Fruit fly (Drosophila melanogaster) whole organism, embryonic: ENCODE results near the gene CG42716.

Experiments
- B-H2 ChIP-seq: fragments of 200-800 bp; sonication (Bioruptor generic); optimal IDR thresholded peaks from 2 replicates; lab custom pipeline; 2018; ENCODE audit warnings: missing biosample characterization, mild to moderate bottlenecking, missing genetic modification characterization
- Bgb ChIP-seq: fragments of 200-800 bp; sonication (Bioruptor generic); IDR thresholded peaks from 2 replicates; pipeline ENCODE4 v1.3.6; 2022; ENCODE audit warnings: missing biosample characterization, missing genetic modification characterization; ENCODE audit not compliant: partially characterized antibody
- CG10462 ChIP-seq: fragments of 200-800 bp; sonication (Bioruptor generic); optimal IDR thresholded peaks from 2 replicates; lab custom pipeline; 2016; ENCODE audit warnings: missing biosample characterization, missing genetic modification characterization
- CG10654 ChIP-seq: fragments of 200-800 bp; sonication (Bioruptor generic); optimal IDR thresholded peaks from 2 replicates; lab custom pipeline; 2016; ENCODE audit warnings: missing biosample characterization, missing genetic modification characterization
- CG11398 ChIP-seq: fragments of 200-800 bp; sonication (Bioruptor generic); optimal IDR thresholded peaks from 2 replicates; lab custom pipeline; 2016; ENCODE audit warnings: missing biosample characterization, missing genetic modification characterization
- CG11723 ChIP-seq: fragments of 200-800 bp; sonication (Bioruptor generic); optimal IDR thresholded peaks from 2 replicates; lab custom pipeline; 2017; ENCODE audit warnings: missing biosample characterization, mild to moderate bottlenecking, missing genetic modification characterization
- CG12104 ChIP-seq: fragments of 200-800 bp; sonication (Bioruptor generic); optimal IDR thresholded peaks from 3 replicates; lab custom pipeline; 2016; ENCODE audit warnings: missing biosample characterization, missing genetic modification characterization
- CG12391 ChIP-seq: fragments of 200-800 bp; sonication (Bioruptor generic); optimal IDR thresholded peaks from 3 replicates; lab custom pipeline; 2018; ENCODE audit warnings: missing biosample characterization, mild to moderate bottlenecking, missing genetic modification characterization, moderate library complexity
- CG12942 ChIP-seq: fragments of 200-800 bp; sonication (Bioruptor generic); optimal IDR thresholded peaks from 3 replicates; lab custom pipeline; 2016; ENCODE audit warnings: missing biosample characterization, missing genetic modification characterization
- CG14441 ChIP-seq: fragments of 200-800 bp; sonication (Bioruptor generic); IDR thresholded peaks from 2 replicates; pipeline ENCODE4 v1.3.6; 2022; ENCODE audit warnings: missing biosample characterization, missing genetic modification characterization
- CG1602 ChIP-seq: fragments of 200-800 bp; sonication (Bioruptor generic); optimal IDR thresholded peaks from 3 replicates; lab custom pipeline; 2016; ENCODE audit warnings: missing biosample characterization, missing genetic modification characterization
- CG16813 ChIP-seq: fragments of 200-800 bp; sonication (Bioruptor generic); IDR thresholded peaks from 3 replicates; pipeline ENCODE4 v1.3.6; 2022; ENCODE audit warnings: missing biosample characterization, missing genetic modification characterization; ENCODE audit not compliant: partially characterized antibody
- CG17328 ChIP-seq: fragments of 200-800 bp; sonication (Bioruptor generic); IDR thresholded peaks from 2 replicates; pipeline ENCODE4 v1.3.6; 2022; ENCODE audit warnings: missing biosample characterization, missing genetic modification characterization
- CG18619 ChIP-seq: fragments of 200-800 bp; sonication (Bioruptor generic); optimal IDR thresholded peaks from 3 replicates; lab custom pipeline; 2017; ENCODE audit warnings: missing biosample characterization, mild to moderate bottlenecking, missing genetic modification characterization
- CG2889 ChIP-seq: fragments of 200-800 bp; sonication (Bioruptor generic); IDR thresholded peaks from 3 replicates; pipeline ENCODE4 v1.3.6; 2022; ENCODE audit warnings: missing biosample characterization, missing genetic modification characterization
- CG3065 ChIP-seq: fragments of 200-800 bp; sonication (Bioruptor generic); optimal IDR thresholded peaks from 2 replicates; lab custom pipeline; 2016; ENCODE audit warnings: missing biosample characterization, missing genetic modification characterization
- CG6765 ChIP-seq: fragments of 200-800 bp; sonication (Bioruptor generic); optimal IDR thresholded peaks from 3 replicates; lab custom pipeline; 2017; ENCODE audit warnings: missing biosample characterization, mild to moderate bottlenecking, missing genetic modification characterization
- CG7987 ChIP-seq: fragments of 200-800 bp; sonication (Bioruptor generic); optimal IDR thresholded peaks from 2 replicates; lab custom pipeline; 2018; ENCODE audit warnings: missing biosample characterization, mild to moderate bottlenecking, missing genetic modification characterization, moderate library complexity
- CG8924 ChIP-seq: fragments of 200-800 bp; optimal IDR thresholded peaks from 3 replicates; lab custom pipeline; 2019; ENCODE audit warnings: missing biosample characterization, mild to moderate bottlenecking, missing genetic modification characterization, moderate library complexity
- Camta ChIP-seq: fragments of 200-800 bp; sonication (Bioruptor generic); optimal IDR thresholded peaks from 2 replicates; lab custom pipeline; 2016; ENCODE audit warnings: missing biosample characterization, missing genetic modification characterization
- CoRest ChIP-seq: fragments of 200-800 bp; sonication (Bioruptor generic); optimal IDR thresholded peaks from 3 replicates; lab custom pipeline; 2018; ENCODE audit warnings: missing biosample characterization, mild to moderate bottlenecking, missing genetic modification characterization, moderate library complexity
- GATAe ChIP-seq: fragments of 200-800 bp; sonication (Bioruptor generic); conservative IDR thresholded peaks from 2 replicates; pipeline ENCODE4 v1.3.6; 2022; ENCODE audit warnings: missing biosample characterization, missing genetic modification characterization
- Hand ChIP-seq: fragments of 200-800 bp; sonication (Bioruptor generic); optimal IDR thresholded peaks from 2 replicates; lab custom pipeline; 2017; ENCODE audit warnings: mild to moderate bottlenecking, missing biosample characterization, missing genetic modification reagents, missing genetic modification characterization
- Hmr ChIP-seq: fragments of 200-800 bp; sonication (Bioruptor generic); optimal IDR thresholded peaks from 3 replicates; lab custom pipeline; 2017; ENCODE audit warnings: mild to moderate bottlenecking, missing biosample characterization, missing genetic modification reagents, missing genetic modification characterization
- MESR4 ChIP-seq: fragments of 200-800 bp; sonication (Bioruptor generic); optimal IDR thresholded peaks from 2 replicates; lab custom pipeline; 2018; ENCODE audit warnings: missing biosample characterization, mild to moderate bottlenecking, missing genetic modification characterization, moderate library complexity
- Med ChIP-seq: fragments of 200-800 bp; sonication (Bioruptor generic); peaks from one replicate; lab custom pipeline; 2016; ENCODE audit warnings: missing biosample characterization, missing genetic modification characterization, mild to moderate bottlenecking, inconsistent platforms, moderate library complexity
- Oaz ChIP-seq: fragments of 200-800 bp; sonication (Bioruptor generic); IDR thresholded peaks from 2 replicates; pipeline ENCODE4 v1.3.6; 2022; ENCODE audit warnings: missing biosample characterization, missing genetic modification characterization
- Opbp ChIP-seq: fragments of 200-800 bp; sonication (Bioruptor generic); IDR thresholded peaks from 3 replicates; pipeline ENCODE4 v1.3.6; 2022; ENCODE audit warnings: missing biosample characterization, missing genetic modification characterization; ENCODE audit not compliant: partially characterized antibody
- abd-A ChIP-seq: fragments of 200-800 bp; sonication (Bioruptor generic); optimal IDR thresholded peaks from 3 replicates; lab custom pipeline; 2019; ENCODE audit warnings: missing biosample characterization, mild to moderate bottlenecking, missing genetic modification characterization, moderate library complexity
- ara ChIP-seq: fragments of 200-800 bp; sonication (Bioruptor generic); IDR thresholded peaks from 2 replicates; pipeline ENCODE4 v1.3.6; 2022; ENCODE audit warnings: missing biosample characterization, missing genetic modification characterization
- ase ChIP-seq: fragments of 200-800 bp; sonication (Bioruptor generic); IDR thresholded peaks from 3 replicates; pipeline ENCODE4 v1.3.6; 2022; ENCODE audit warnings: missing biosample characterization, missing genetic modification characterization
- ato ChIP-seq: fragments of 200-800 bp; sonication (Bioruptor generic); IDR thresholded peaks from 2 replicates; pipeline ENCODE4 v1.3.6; 2022; ENCODE audit warnings: missing biosample characterization, missing genetic modification characterization; ENCODE audit not compliant: partially characterized antibody
- bowl ChIP-seq: fragments of 200-800 bp; sonication (Bioruptor generic); IDR thresholded peaks from 2 replicates; pipeline ENCODE4 v1.3.6; 2022; ENCODE audit warnings: missing biosample characterization, missing genetic modification characterization
- chinmo ChIP-seq: fragments of 200-800 bp; sonication (Bioruptor generic); IDR thresholded peaks from 4 replicates; pipeline ENCODE4 v1.3.6; 2022; ENCODE audit warnings: missing biosample characterization, missing genetic modification characterization; ENCODE audit not compliant: partially characterized antibody
- crc ChIP-seq: fragments of 200-800 bp; sonication (Bioruptor generic); optimal IDR thresholded peaks from 2 replicates; lab custom pipeline; 2016; ENCODE audit warnings: missing biosample characterization, missing genetic modification characterization
- danr ChIP-seq: fragments of 200-800 bp; sonication (Bioruptor generic); IDR thresholded peaks from 2 replicates; pipeline ENCODE4 v1.3.6; 2022; ENCODE audit warnings: missing biosample characterization, missing genetic modification characterization
- dmrt99B ChIP-seq: fragments of 200-800 bp; sonication (Bioruptor generic); optimal IDR thresholded peaks from 2 replicates; lab custom pipeline; 2018; ENCODE audit warnings: missing biosample characterization, mild to moderate bottlenecking, missing genetic modification characterization, moderate library complexity
- gcm ChIP-seq: fragments of 200-800 bp; sonication (Bioruptor generic); optimal IDR thresholded peaks from 2 replicates; lab custom pipeline; 2019; ENCODE audit warnings: missing biosample characterization, mild to moderate bottlenecking, missing genetic modification characterization, moderate library complexity
- her ChIP-seq: fragments of 200-800 bp; sonication (Bioruptor generic); optimal IDR thresholded peaks from 2 replicates; lab custom pipeline; 2016; ENCODE audit warnings: missing biosample characterization, missing genetic modification characterization
- jigr1 ChIP-seq: fragments of 200-800 bp; sonication (Bioruptor generic); IDR thresholded peaks from 3 replicates; pipeline ENCODE4 v1.3.6; 2022; ENCODE audit warnings: missing biosample characterization, missing genetic modification characterization
- maf-S ChIP-seq: fragments of 200-800 bp; sonication (Bioruptor generic); optimal IDR thresholded peaks from 2 replicates; lab custom pipeline; 2016; ENCODE audit warnings: missing biosample characterization, missing genetic modification characterization
- row ChIP-seq: fragments of 200-800 bp; sonication (Bioruptor generic); IDR thresholded peaks from 3 replicates; pipeline ENCODE4 v1.3.6; 2022; ENCODE audit warnings: missing biosample characterization, missing genetic modification characterization
- sd ChIP-seq: fragments of 200-800 bp; sonication (Bioruptor generic); optimal IDR thresholded peaks from 3 replicates; lab custom pipeline; 2018; ENCODE audit warnings: missing biosample characterization, mild to moderate bottlenecking, missing genetic modification characterization, moderate library complexity
- sens ChIP-seq: fragments of 200-800 bp; sonication (Bioruptor generic); peaks from one replicate; lab custom pipeline; 2016; ENCODE audit warnings: missing biosample characterization, missing genetic modification characterization
- sna ChIP-seq: fragments of 200-800 bp; sonication (Bioruptor generic); IDR thresholded peaks from 2 replicates; pipeline ENCODE4 v1.3.6; 2022; ENCODE audit warnings: missing biosample characterization, missing genetic modification characterization; ENCODE audit not compliant: partially characterized antibody
- stc ChIP-seq: fragments of 200-800 bp; sonication (Bioruptor generic); IDR thresholded peaks from 2 replicates; pipeline ENCODE4 v1.3.6; 2022; ENCODE audit warnings: missing biosample characterization, missing genetic modification characterization
- tio ChIP-seq: fragments of 200-800 bp; sonication (Bioruptor generic); optimal IDR thresholded peaks from 2 replicates; lab custom pipeline; 2017; ENCODE audit warnings: missing biosample characterization, missing genetic modification characterization, inconsistent platforms
- tll ChIP-seq, 2 experiments: fragments of 200-800 bp in 1 of 2; fragments of >200 bp in 1 of 2; sonication (Bioruptor generic) in 1 of 2; optimal IDR thresholded peaks; 2 replicates each; lab custom pipeline; 2017 to 2019; ENCODE audit warnings: missing biosample characterization in 2 of 2, missing genetic modification characterization in 2 of 2, mild to moderate bottlenecking in 1 of 2, moderate library complexity in 1 of 2

Gene CG42716

DNA sequence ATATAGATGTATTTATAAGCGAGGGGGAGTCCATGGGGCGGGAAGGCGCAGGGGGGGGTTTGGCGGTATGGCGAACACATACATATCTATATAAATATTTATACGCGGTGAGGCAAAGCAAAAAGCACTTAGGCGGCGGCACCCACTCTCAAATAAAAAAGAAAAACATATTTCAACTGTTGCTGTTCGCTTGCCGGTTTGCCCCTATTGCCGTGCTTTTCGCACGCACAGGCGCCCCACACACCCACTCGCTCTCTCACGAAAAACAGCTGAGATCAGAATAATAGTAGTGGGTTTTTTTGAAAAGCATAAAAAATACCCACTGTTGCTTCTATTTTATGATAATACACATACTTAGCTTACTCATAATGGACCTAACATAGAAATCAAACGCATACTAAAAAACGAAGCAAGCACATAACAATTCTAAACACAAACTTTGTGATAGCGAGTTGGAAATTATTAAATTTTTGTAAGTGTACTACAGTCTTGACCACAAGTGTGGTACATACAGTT is 32.4 kb upstream of the CG42716 start (continued):
- peak; percentile 44 for TF ChIP-seq CG12104

dm6 chr3L:16002116-16002716 is 31.4 kb upstream of the CG42716 start:
- peak; percentile 19 for TF ChIP-seq CG8924
- TF ChIP-seq sd (tag; lab: Kevin White, UChicago): peak; percentile 6
- TF ChIP-seq crc (GFP tag; lab: Kevin White, UChicago): peak; percentile 5
- no peak for TF ChIP-seq bowl (GFP tag; lab: Robert Waterston, UW)
- TF ChIP-seq sna (GFP tag; lab: Robert Waterston, UW): no peak
- TF ChIP-seq Hand (GFP tag; lab: Kevin White, UChicago): no peak
- no peak for TF ChIP-seq Hmr (GFP tag; lab: Kevin White, UChicago)
- TF ChIP-seq CG12391: no peak
- TF ChIP-seq MESR4: no peak
- TF ChIP-seq CG7987 (GFP tag; lab: Kevin White, UChicago): no peak
- no peak for TF ChIP-seq Oaz (GFP tag; lab: Robert Waterston, UW)
- TF ChIP-seq Opbp: no peak
- TF ChIP-seq B-H2 (GFP tag; lab: Kevin White, UChicago): peak; percentile 32
- no peak for TF ChIP-seq CG11723
- no peak for TF ChIP-seq maf-S
- TF ChIP-seq Camta (GFP tag; lab: Kevin White, UChicago): no peak
- TF ChIP-seq tio (GFP tag; lab: Kevin White, UChicago): no peak
- TF ChIP-seq sens (GFP tag; lab: Kevin White, UChicago): peak; percentile 77
- TF ChIP-seq ato: no peak
- TF ChIP-seq CG14441 (GFP tag; lab: Robert Waterston, UW): no peak
- no peak for TF ChIP-seq CoRest (tag; lab: Kevin White, UChicago)
- TF ChIP-seq tll (GFP tag; optimal IDR thresholded peaks at IDR 0.05; lab: Kevin White, UChicago): no peak
- no peak for TF ChIP-seq CG6765 (GFP tag; lab: Kevin White, UChicago)
- TF ChIP-seq GATAe: no peak
- no peak for TF ChIP-seq CG3065
- 0 out of 2 replicates have a peak, but pooled peaks have one; percentile 25 for TF ChIP-seq stc
- no peak for TF ChIP-seq CG10462 (GFP tag; lab: Kevin White, UChicago)
- TF ChIP-seq CG18619 (GFP tag; lab: Kevin White, UChicago): no peak
- TF ChIP-seq abd-A (tag; lab: Kevin White, UChicago): peak; percentile 14
- no peak for TF ChIP-seq CG16813 (GFP tag; lab: Robert Waterston, UW)
- no peak for TF ChIP-seq CG17328 (GFP tag; lab: Robert Waterston, UW)
- TF ChIP-seq Bgb (GFP tag; lab: Robert Waterston, UW): no peak
- 0 out of 3 replicates have a peak, but pooled peaks have one; percentile 10 for TF ChIP-seq row (GFP tag; lab: Robert Waterston, UW)
- TF ChIP-seq CG11398 (GFP tag; lab: Kevin White, UChicago): no peak
- TF ChIP-seq CG12942: no peak
- 0 out of 4 replicates have a peak, but pooled peaks have one; percentile 17 for TF ChIP-seq chinmo
- peak; percentile 5 for TF ChIP-seq dmrt99B (tag; lab: Kevin White, UChicago)
- no peak for TF ChIP-seq CG10654 (GFP tag; lab: Kevin White, UChicago)
- TF ChIP-seq CG2889 (GFP tag; lab: Robert Waterston, UW): no peak
- no peak for TF ChIP-seq her (GFP tag; lab: Kevin White, UChicago)
- no peak for TF ChIP-seq CG1602 (GFP tag; lab: Kevin White, UChicago)
- TF ChIP-seq danr (GFP tag; lab: Robert Waterston, UW): no peak
- peak; percentile 72 for TF ChIP-seq Med (GFP tag; lab: Kevin White, UChicago)
- no peak for TF ChIP-seq jigr1 (GFP tag; lab: Robert Waterston, UW)
- TF ChIP-seq ara (GFP tag; lab: Robert Waterston, UW): no peak
- no peak for TF ChIP-seq gcm (GFP tag; lab: Kevin White, UChicago)
- TF ChIP-seq ase (GFP tag; lab: Robert Waterston, UW): no peak
